Worm (Caenorhabditis elegans) whole organism, L4 larva: ENCODE results near the gene C08E8.3.

Experiments used
- F26F4.8 ChIP-seq: fragments of 200-800 bp; sonication (Bioruptor generic); conservative IDR thresholded peaks from 2 replicates; pipeline ENCODE4 v1.3.6; 2022; ENCODE audit warnings: missing genetic modification characterization, missing compliant biosample characterization
- R02D3.7 ChIP-seq: fragments of 150-350 bp; sonication (generic microtip); optimal IDR thresholded peaks from 3 replicates; lab custom pipeline; 2014; ENCODE audit warnings: missing biosample characterization, missing genetic modification characterization
- ama-1 ChIP-seq: fragments of 150-350 bp; optimal IDR thresholded peaks from 2 replicates; lab custom pipeline; 2014; ENCODE audit warnings: inconsistent platforms, mixed read lengths
- egl-43 ChIP-seq: fragments of 200-800 bp; sonication (Bioruptor generic); IDR thresholded peaks from 2 replicates; pipeline ENCODE4 v1.3.6; 2022; ENCODE audit warnings: missing genetic modification reagents, missing genetic modification characterization, missing compliant biosample characterization
- madf-5 ChIP-seq, 2 experiments: fragments of 200-800 bp; sonication (Bioruptor generic); IDR thresholded peaks; 2 replicates each; pipeline ENCODE4 v1.3.6; 2022; ENCODE audit warnings: missing compliant biosample characterization in 2 of 2, missing genetic modification characterization in 2 of 2
- nhr-237 ChIP-seq: sonication (generic microtip); optimal IDR thresholded peaks from 2 replicates; lab custom pipeline; 2017; ENCODE audit warnings: missing biosample characterization, missing genetic modification characterization
- nhr-25 ChIP-seq: sonication (generic microtip); optimal IDR thresholded peaks from 2 replicates; lab custom pipeline; 2017; ENCODE audit warnings: missing genetic modification characterization, mild to moderate bottlenecking, missing compliant biosample characterization, antibody characterized with exemption, moderate library complexity, borderline replicate concordance; ENCODE audit not compliant: insufficient read depth
- nhr-28 ChIP-seq: fragments of 150-350 bp; optimal IDR thresholded peaks from 2 replicates; lab custom pipeline; 2014; ENCODE audit warnings: missing biosample characterization, missing genetic modification characterization
- nhr-42 ChIP-seq: fragments of 200-800 bp; sonication (Bioruptor generic); IDR thresholded peaks from 2 replicates; pipeline ENCODE4 v1.3.6; 2022; ENCODE audit warnings: missing genetic modification characterization, missing compliant biosample characterization
- skn-1 ChIP-seq: fragments of 150-350 bp; optimal IDR thresholded peaks from 2 replicates; lab custom pipeline; 2014; ENCODE audit warnings: missing biosample characterization, missing genetic modification characterization
- snpc-1.2 ChIP-seq: fragments of 200-800 bp; sonication (Bioruptor generic); IDR thresholded peaks from 2 replicates; pipeline ENCODE4 v1.3.6; 2022; ENCODE audit warnings: missing genetic modification reagents, missing genetic modification characterization, missing compliant biosample characterization
- spr-1 ChIP-seq: sonication (generic microtip); optimal IDR thresholded peaks from 2 replicates; lab custom pipeline; 2016; ENCODE audit warnings: mild to moderate bottlenecking, missing genetic modification characterization, missing compliant biosample characterization
- unc-62 ChIP-seq, 3 experiments: fragments of 150-350 bp in 1 of 3; sonication (generic microtip); optimal IDR thresholded peaks in 2 of 3; peaks in 1 of 3; 1 replicate in 1 of 3; 2 replicates in 2 of 3; lab custom pipeline; 2014 to 2017; ENCODE audit warnings: missing biosample characterization in 3 of 3, missing genetic modification characterization in 3 of 3, missing genetic modification reagents in 3 of 3, missing genotype in 1 of 3
- zip-11 ChIP-seq: fragments of 200-800 bp; sonication (Bioruptor generic); IDR thresholded peaks from 2 replicates; pipeline ENCODE4 v1.3.6; 2022; ENCODE audit warnings: missing genetic modification characterization, missing compliant biosample characterization

- TF ChIP-seq egl-43 (GFP tag; lab: Robert Waterston, UW): no peak
- TF ChIP-seq skn-1: no peak
- TF ChIP-seq R02D3.7 (tag; lab: Kevin White, UChicago): no peak
- no peak for TF ChIP-seq unc-62 (GFP tag; optimal IDR thresholded peaks at IDR 0.05 in 1 of 2; lab: Kevin White, UChicago)
- no peak for TF ChIP-seq unc-62 (tag; optimal IDR thresholded peaks at IDR 0.05; lab: Kevin White, UChicago)
- TF ChIP-seq nhr-42 (GFP tag; lab: Robert Waterston, UW): no peak
- TF ChIP-seq nhr-25: no peak
- TF ChIP-seq snpc-1.2 (GFP tag; lab: Robert Waterston, UW): no peak
- TF ChIP-seq zip-11 (GFP tag; lab: Robert Waterston, UW): no peak
- no peak for TF ChIP-seq madf-5 (GFP tag; IDR thresholded peaks at IDR 0.05; lab: Robert Waterston, UW)
- TF ChIP-seq F26F4.8 (GFP tag; lab: Robert Waterston, UW): no peak
- no peak for TF ChIP-seq nhr-28
- TF ChIP-seq ama-1 (lab: Kevin White, UChicago): no peak
- TF ChIP-seq spr-1 (tag; lab: Kevin White, UChicago): no peak
- no peak for TF ChIP-seq nhr-237 (tag; lab: Kevin White, UChicago)
These were observed 26.7 kb upstream of the C08E8.3 start, which contains the start of gene B0462.5 for ce11 chrV:18323231-18323630.
